Fruit fly (Drosophila melanogaster) whole organism, embryonic: ENCODE measurements around the gene CG34179.

ENCODE experiments used
- Ada2b ChIP-seq: fragments of 200-800 bp; sonication (Bioruptor generic); IDR thresholded peaks from 2 replicates; pipeline ENCODE4 v1.3.6; 2022; ENCODE audit warnings: missing biosample characterization, missing genetic modification characterization
- B-H2 ChIP-seq: fragments of 200-800 bp; sonication (Bioruptor generic); optimal IDR thresholded peaks from 2 replicates; lab custom pipeline; 2018; ENCODE audit warnings: missing biosample characterization, mild to moderate bottlenecking, missing genetic modification characterization
- BEAF-32 ChIP-seq: fragments of 200-800 bp; sonication (Bioruptor generic); optimal IDR thresholded peaks from 3 replicates; lab custom pipeline; 2017; ENCODE audit warnings: missing biosample characterization, missing genetic modification characterization, mild to moderate bottlenecking, moderate library complexity, missing genetic modification reagents
- BtbVII ChIP-seq: fragments of 200-800 bp; sonication (Bioruptor generic); optimal IDR thresholded peaks from 3 replicates; lab custom pipeline; 2017; ENCODE audit warnings: missing biosample characterization, mild to moderate bottlenecking, missing genetic modification characterization
- CG10267 ChIP-seq: fragments of 200-800 bp; sonication (Bioruptor generic); optimal IDR thresholded peaks from 2 replicates; lab custom pipeline; 2018; ENCODE audit warnings: missing biosample characterization, mild to moderate bottlenecking, missing genetic modification characterization, moderate library complexity
- CG10543 ChIP-seq: fragments of 200-800 bp; sonication (Bioruptor generic); optimal IDR thresholded peaks from 3 replicates; lab custom pipeline; 2017; ENCODE audit warnings: missing biosample characterization, mild to moderate bottlenecking, missing genetic modification characterization, moderate library complexity
- CG11723 ChIP-seq: fragments of 200-800 bp; sonication (Bioruptor generic); optimal IDR thresholded peaks from 2 replicates; lab custom pipeline; 2017; ENCODE audit warnings: missing biosample characterization, mild to moderate bottlenecking, missing genetic modification characterization
- CG12659 ChIP-seq: fragments of 200-800 bp; sonication (Bioruptor generic); optimal IDR thresholded peaks from 3 replicates; lab custom pipeline; 2017; ENCODE audit warnings: mild to moderate bottlenecking, missing biosample characterization, missing genetic modification reagents, missing genetic modification characterization
- CG15073 ChIP-seq: fragments of 200-800 bp; sonication (Bioruptor generic); optimal IDR thresholded peaks from 2 replicates; lab custom pipeline; 2016; ENCODE audit warnings: missing biosample characterization, missing genetic modification characterization
- CG15696 ChIP-seq: fragments of 200-800 bp; sonication (Bioruptor generic); optimal IDR thresholded peaks from 2 replicates; lab custom pipeline; 2019; ENCODE audit warnings: missing biosample characterization, mild to moderate bottlenecking, missing genetic modification characterization, moderate library complexity
- CG17912 ChIP-seq: fragments of 200-800 bp; sonication (Bioruptor generic); optimal IDR thresholded peaks from 2 replicates; lab custom pipeline; 2018; ENCODE audit warnings: missing biosample characterization, mild to moderate bottlenecking, missing genetic modification characterization
- CG30020 ChIP-seq: fragments of 200-800 bp; optimal IDR thresholded peaks from 2 replicates; lab custom pipeline; 2019; ENCODE audit warnings: missing biosample characterization, mild to moderate bottlenecking, missing genetic modification characterization, moderate library complexity
- CG3838 ChIP-seq: fragments of 200-800 bp; sonication (Bioruptor generic); optimal IDR thresholded peaks from 3 replicates; lab custom pipeline; 2016; ENCODE audit warnings: missing biosample characterization, missing genetic modification characterization
- CG4282 ChIP-seq: fragments of 200-800 bp; sonication (Bioruptor generic); optimal IDR thresholded peaks from 2 replicates; lab custom pipeline; 2016; ENCODE audit warnings: missing biosample characterization, missing genetic modification characterization
- CG43689 ChIP-seq: fragments of 200-800 bp; sonication (Bioruptor generic); IDR thresholded peaks from 2 replicates; pipeline ENCODE4 v1.3.6; 2022; ENCODE audit warnings: missing biosample characterization, missing genetic modification characterization
- CG5953 ChIP-seq: fragments of 200-800 bp; sonication (Bioruptor generic); IDR thresholded peaks from 2 replicates; pipeline ENCODE4 v1.3.6; 2022; ENCODE audit warnings: missing biosample characterization, missing genetic modification characterization
- CG8290 ChIP-seq, 3 experiments: fragments of 200-800 bp; sonication (Bioruptor generic); optimal IDR thresholded peaks; 2 replicates each; lab custom pipeline; 2016 to 2019; ENCODE audit warnings: missing biosample characterization in 3 of 3, missing genetic modification characterization in 3 of 3, mild to moderate bottlenecking in 2 of 3, moderate library complexity in 1 of 3
- Chrac-16 ChIP-seq: fragments of 200-800 bp; sonication (Bioruptor generic); optimal IDR thresholded peaks from 3 replicates; lab custom pipeline; 2016; ENCODE audit warnings: missing biosample characterization, missing genetic modification characterization
- Deaf1 ChIP-seq: fragments of 200-800 bp; optimal IDR thresholded peaks from 3 replicates; lab custom pipeline; 2019; ENCODE audit warnings: missing biosample characterization, mild to moderate bottlenecking, missing genetic modification characterization, moderate library complexity
- Eip74EF ChIP-seq, 2 experiments: fragments of 200-800 bp in 1 of 2; fragments of >200 bp in 1 of 2; sonication (Bioruptor generic) in 1 of 2; optimal IDR thresholded peaks; 2 replicates each; lab custom pipeline; 2017 to 2019; ENCODE audit warnings: missing biosample characterization in 2 of 2, missing genetic modification characterization in 2 of 2, mild to moderate bottlenecking in 1 of 2, moderate library complexity in 1 of 2
- Gsc ChIP-seq: fragments of 200-800 bp; sonication (Bioruptor generic); IDR thresholded peaks from 2 replicates; pipeline ENCODE4 v1.3.6; 2022; ENCODE audit warnings: missing biosample characterization, missing genetic modification characterization
- Kr ChIP-seq: fragments of 200-800 bp; sonication (Bioruptor generic); optimal IDR thresholded peaks from 2 replicates; lab custom pipeline; 2017; ENCODE audit warnings: missing biosample characterization, mild to moderate bottlenecking, missing genetic modification characterization
- MBD-R2 ChIP-seq: fragments of 200-800 bp; sonication (Bioruptor generic); IDR thresholded peaks from 2 replicates; pipeline ENCODE4 v1.3.6; 2022; ENCODE audit warnings: missing biosample characterization, missing genetic modification characterization
- Mrtf ChIP-seq: fragments of 200-800 bp; sonication (Bioruptor generic); IDR thresholded peaks from 3 replicates; pipeline ENCODE4 v1.3.6; 2022; ENCODE audit warnings: missing biosample characterization, missing genetic modification characterization
- Nf-YC ChIP-seq: fragments of 200-800 bp; optimal IDR thresholded peaks from 3 replicates; lab custom pipeline; 2019; ENCODE audit warnings: missing biosample characterization, mild to moderate bottlenecking, missing genetic modification characterization, moderate library complexity
- Opbp ChIP-seq: fragments of 200-800 bp; sonication (Bioruptor generic); IDR thresholded peaks from 3 replicates; pipeline ENCODE4 v1.3.6; 2022; ENCODE audit warnings: missing biosample characterization, missing genetic modification characterization; ENCODE audit not compliant: partially characterized antibody
- Usf ChIP-seq: fragments of 200-800 bp; sonication (Bioruptor generic); optimal IDR thresholded peaks from 2 replicates; lab custom pipeline; 2017; ENCODE audit warnings: missing genotype, missing biosample characterization, missing genetic modification characterization
- az2 ChIP-seq: fragments of 200-800 bp; sonication (Bioruptor generic); optimal IDR thresholded peaks from 3 replicates; lab custom pipeline; 2016; ENCODE audit warnings: missing biosample characterization, missing genetic modification characterization
- cas ChIP-seq: fragments of 200-800 bp; sonication (Bioruptor generic); IDR thresholded peaks from 2 replicates; pipeline ENCODE4 v1.3.6; 2022; ENCODE audit warnings: missing biosample characterization, missing genetic modification characterization
- chm ChIP-seq: fragments of 200-800 bp; sonication (Bioruptor generic); IDR thresholded peaks from 2 replicates; pipeline ENCODE4 v1.3.6; 2022; ENCODE audit warnings: missing biosample characterization, missing genetic modification characterization
- dimm ChIP-seq: fragments of 200-800 bp; sonication (Bioruptor generic); IDR thresholded peaks from 2 replicates; pipeline ENCODE4 v1.3.6; 2022; ENCODE audit warnings: missing biosample characterization, missing genetic modification characterization
- eyg ChIP-seq: fragments of 200-800 bp; sonication (Bioruptor generic); optimal IDR thresholded peaks from 3 replicates; lab custom pipeline; 2016; ENCODE audit warnings: missing biosample characterization, missing genetic modification characterization
- fd64A ChIP-seq: fragments of 200-800 bp; sonication (Bioruptor generic); optimal IDR thresholded peaks from 3 replicates; lab custom pipeline; 2018; ENCODE audit warnings: missing biosample characterization, mild to moderate bottlenecking, missing genetic modification characterization
- grn ChIP-seq: fragments of 200-800 bp; sonication (Bioruptor generic); optimal IDR thresholded peaks from 3 replicates; lab custom pipeline; 2017; ENCODE audit warnings: missing biosample characterization, missing genetic modification characterization
- gsb ChIP-seq: fragments of 200-800 bp; sonication (Bioruptor generic); IDR thresholded peaks from 2 replicates; pipeline ENCODE4 v1.3.6; 2022; ENCODE audit warnings: missing biosample characterization, missing genetic modification characterization
- ham ChIP-seq: fragments of 200-800 bp; sonication (Bioruptor generic); IDR thresholded peaks from 2 replicates; pipeline ENCODE4 v1.3.6; 2022; ENCODE audit warnings: missing biosample characterization, missing genetic modification characterization
- hbn ChIP-seq: fragments of 200-800 bp; sonication (Bioruptor generic); IDR thresholded peaks from 2 replicates; pipeline ENCODE4 v1.3.6; 2022; ENCODE audit warnings: missing biosample characterization, missing genetic modification characterization; ENCODE audit not compliant: partially characterized antibody
- her ChIP-seq: fragments of 200-800 bp; sonication (Bioruptor generic); optimal IDR thresholded peaks from 2 replicates; lab custom pipeline; 2016; ENCODE audit warnings: missing biosample characterization, missing genetic modification characterization
- ind ChIP-seq: fragments of 200-800 bp; sonication (Bioruptor generic); optimal IDR thresholded peaks from 3 replicates; lab custom pipeline; 2016; ENCODE audit warnings: missing biosample characterization, missing genetic modification characterization
- kni ChIP-seq: fragments of 200-800 bp; sonication (Bioruptor generic); optimal IDR thresholded peaks from 3 replicates; lab custom pipeline; 2017; ENCODE audit warnings: mild to moderate bottlenecking, missing biosample characterization, missing genetic modification reagents, missing genetic modification characterization
- maf-S ChIP-seq: fragments of 200-800 bp; sonication (Bioruptor generic); optimal IDR thresholded peaks from 2 replicates; lab custom pipeline; 2016; ENCODE audit warnings: missing biosample characterization, missing genetic modification characterization
- mam ChIP-seq: fragments of 200-800 bp; sonication (Bioruptor generic); optimal IDR thresholded peaks from 3 replicates; lab custom pipeline; 2016; ENCODE audit warnings: missing biosample characterization, missing genetic modification characterization
- onecut ChIP-seq: fragments of 200-800 bp; sonication (Bioruptor generic); IDR thresholded peaks from 2 replicates; pipeline ENCODE4 v1.3.6; 2022; ENCODE audit warnings: missing biosample characterization, missing genetic modification characterization
- pb ChIP-seq: fragments of 200-800 bp; sonication (Bioruptor generic); optimal IDR thresholded peaks from 3 replicates; lab custom pipeline; 2016; ENCODE audit warnings: missing biosample characterization, missing genetic modification characterization
- phol ChIP-seq: fragments of 200-800 bp; sonication (Bioruptor generic); optimal IDR thresholded peaks from 3 replicates; lab custom pipeline; 2018; ENCODE audit warnings: missing biosample characterization, mild to moderate bottlenecking, missing genetic modification characterization, moderate library complexity
- sens ChIP-seq: fragments of 200-800 bp; sonication (Bioruptor generic); peaks from one replicate; lab custom pipeline; 2016; ENCODE audit warnings: missing biosample characterization, missing genetic modification characterization
- sima ChIP-seq: fragments of 200-800 bp; sonication (Bioruptor generic); optimal IDR thresholded peaks from 2 replicates; lab custom pipeline; 2016; ENCODE audit warnings: missing biosample characterization, missing genetic modification characterization
- so ChIP-seq: fragments of 200-800 bp; sonication (Bioruptor generic); IDR thresholded peaks from 3 replicates; pipeline ENCODE4 v1.3.6; 2022; ENCODE audit warnings: missing biosample characterization, missing genetic modification characterization
- ssp ChIP-seq: fragments of 200-800 bp; sonication (Bioruptor generic); IDR thresholded peaks from 2 replicates; pipeline ENCODE4 v1.3.6; 2022; ENCODE audit warnings: missing biosample characterization, missing genetic modification characterization
- tio ChIP-seq: fragments of 200-800 bp; sonication (Bioruptor generic); optimal IDR thresholded peaks from 2 replicates; lab custom pipeline; 2017; ENCODE audit warnings: missing biosample characterization, missing genetic modification characterization, inconsistent platforms
- trem ChIP-seq: fragments of 200-800 bp; optimal IDR thresholded peaks from 3 replicates; lab custom pipeline; 2019; ENCODE audit warnings: missing biosample characterization, mild to moderate bottlenecking, missing genetic modification characterization, moderate library complexity
- vnd ChIP-seq: fragments of 200-800 bp; sonication (Bioruptor generic); IDR thresholded peaks from 3 replicates; pipeline ENCODE4 v1.3.6; 2022; ENCODE audit warnings: missing biosample characterization, missing genetic modification characterization; ENCODE audit not compliant: partially characterized antibody
- vvl ChIP-seq: fragments of 200-800 bp; sonication (Bioruptor generic); IDR thresholded peaks from 2 replicates; pipeline ENCODE4 v1.3.6; 2022; ENCODE audit warnings: missing biosample characterization, missing genetic modification characterization

The CG34179 gene

DNA sequence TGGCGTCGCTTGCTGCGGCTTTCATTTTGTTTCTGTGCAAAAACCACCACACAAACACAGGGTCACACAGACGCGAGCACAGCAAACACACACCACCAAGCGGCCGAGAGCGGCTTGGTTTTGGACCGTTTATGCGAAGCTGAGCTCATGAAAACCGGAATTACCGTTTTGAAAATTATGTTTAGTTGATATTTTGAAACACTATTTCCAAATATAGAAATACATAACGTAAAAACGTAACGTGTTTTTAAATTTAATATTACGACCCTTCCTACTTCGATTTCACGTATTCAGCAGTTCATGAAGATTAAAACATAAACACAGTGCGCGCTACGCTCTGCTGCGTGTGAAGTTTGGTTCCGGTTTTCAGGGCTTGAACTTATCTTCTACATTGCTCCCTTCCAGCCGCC, 2.7 kb upstream of the CG34179 start (continued):
- TF ChIP-seq CG15073 (GFP tag; lab: Kevin White, UChicago) (peak; percentile 47), cas (GFP tag; lab: Robert Waterston, UW) (peak; percentile 84), Eip74EF (GFP tag; optimal IDR thresholded peaks at IDR 0.05; lab: Kevin White, UChicago) (peak in 1 of 2 experiments; percentile 97), phol (peak; percentile 95), az2 (GFP tag; lab: Kevin White, UChicago) (peak; percentile 93), Nf-YC (tag; lab: Kevin White, UChicago) (peak; percentile 87), Opbp (GFP tag; lab: Robert Waterston, UW) (no peak), Mrtf (GFP tag; lab: Robert Waterston, UW) (peak; percentile 94), kni (GFP tag; lab: Kevin White, UChicago) (peak; percentile 90), CG10543 (GFP tag; lab: Kevin White, UChicago) (peak; percentile 96), dimm (GFP tag; lab: Robert Waterston, UW) (peak; percentile 81), CG12659 (peak; percentile 97), ind (GFP tag; lab: Kevin White, UChicago) (peak; percentile 90), Usf (GFP tag; lab: Kevin White, UChicago) (peak; percentile 75), CG8290 (GFP tag; optimal IDR thresholded peaks at IDR 0.05; lab: Kevin White, UChicago) (peak; percentile 88), CG8290 (tag; optimal IDR thresholded peaks at IDR 0.05; lab: Kevin White, UChicago) (peak; percentile 84 to 98), hbn (no peak), grn (no peak), trem (peak; percentile 93), CG30020 (peak; percentile 70), maf-S (GFP tag; lab: Kevin White, UChicago) (peak; percentile 91), Gsc (GFP tag; lab: Robert Waterston, UW) (no peak; the same call in 1 of the 2 replicates), CG11723 (GFP tag; lab: Kevin White, UChicago) (peak; percentile 95), vnd (GFP tag; lab: Robert Waterston, UW) (no peak), Deaf1 (tag; lab: Kevin White, UChicago) (peak; percentile 84), CG3838 (GFP tag; lab: Kevin White, UChicago) (peak; percentile 82), Chrac-16 (peak; percentile 88), CG43689 (GFP tag; lab: Robert Waterston, UW) (peak; percentile 71), sima (GFP tag; lab: Kevin White, UChicago) (peak; percentile 92), CG4282 (GFP tag; lab: Kevin White, UChicago) (peak; percentile 85), MBD-R2 (GFP tag; lab: Robert Waterston, UW) (peak; percentile 86), BtbVII (GFP tag; lab: Kevin White, UChicago) (peak; percentile 97), Ada2b (GFP tag; lab: Robert Waterston, UW) (peak; percentile 96), vvl (GFP tag; lab: Robert Waterston, UW) (peak; percentile 99), tio (no peak), pb (peak; percentile 93)
- TF ChIP-seq, all 482 proteins: peak for 419

DNA sequence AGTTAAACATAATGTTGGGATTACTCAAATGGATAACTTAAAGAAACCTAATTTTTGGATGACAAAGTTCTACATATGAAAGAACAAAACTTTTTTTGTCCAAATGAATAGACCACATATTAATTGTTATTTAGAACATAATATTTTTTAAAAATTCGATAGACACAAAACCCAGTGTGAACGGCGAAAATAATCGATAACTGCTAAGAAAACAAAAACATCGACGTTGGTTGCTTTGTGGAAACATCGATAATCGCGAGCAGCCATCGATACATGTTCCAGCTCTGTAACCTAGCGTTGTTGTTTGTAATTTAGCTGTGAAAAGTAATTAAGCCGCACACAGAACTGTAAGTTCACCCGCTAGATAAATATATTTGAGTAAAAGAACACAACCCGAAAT, 2.1 kb upstream of the CG34179 start, which contains the start of gene CG9135:
Gene CG9135 (plus strand): TSS at position 226 of the 400 bp plus-strand sequence.
- no peak for TF ChIP-seq chm (GFP tag; lab: Robert Waterston, UW)
- no peak for TF ChIP-seq CG17912 (GFP tag; lab: Kevin White, UChicago)
- no peak for TF ChIP-seq her (GFP tag; lab: Kevin White, UChicago)
- peak; percentile 19 for TF ChIP-seq CG10267 (tag; lab: Kevin White, UChicago)
- no peak for TF ChIP-seq mam (GFP tag; lab: Kevin White, UChicago)
- TF ChIP-seq gsb (GFP tag; lab: Robert Waterston, UW) = no peak
- peak; percentile 11 for TF ChIP-seq B-H2 (GFP tag; lab: Kevin White, UChicago)
- no peak for TF ChIP-seq CG5953 (GFP tag; lab: Robert Waterston, UW)
- TF ChIP-seq so (GFP tag; lab: Robert Waterston, UW) = no peak
- no peak for TF ChIP-seq onecut (GFP tag; lab: Robert Waterston, UW)
- peak; percentile 96 for TF ChIP-seq BEAF-32
- TF ChIP-seq fd64A (GFP tag; lab: Kevin White, UChicago) = no peak
- TF ChIP-seq Kr (GFP tag; lab: Kevin White, UChicago) = no peak
- no peak for TF ChIP-seq CG15696 (tag; lab: Kevin White, UChicago)
- peak; percentile 84 for TF ChIP-seq ssp (GFP tag; lab: Robert Waterston, UW)
- TF ChIP-seq eyg (GFP tag; lab: Kevin White, UChicago) = no peak
- TF ChIP-seq ham (GFP tag; lab: Robert Waterston, UW) = no peak
- TF ChIP-seq sens (GFP tag; lab: Kevin White, UChicago) = no peak
